Fruit fly (Drosophila melanogaster): Measurements from ENCODE around the gene for.

The for gene

dm6 chr2L:3655698-3656105 lies 1.1 kb downstream of the for start (continued):
- peak; percentile 98 for TF ChIP-seq E2f1 (GFP tag; IDR thresholded peaks at IDR 0.05)
- TF ChIP-seq TFAM (GFP tag; optimal IDR thresholded peaks at IDR 0.05), result peak; percentile 91
- peak; percentile 99 for TF ChIP-seq PHDP (tag; optimal IDR thresholded peaks at IDR 0.05)
- peak; percentile 97 to 98 for TF ChIP-seq Pdp1 (GFP tag; optimal IDR thresholded peaks at IDR 0.05)
- no peak for TF ChIP-seq CG6791 (GFP tag; IDR thresholded peaks at IDR 0.05; ENCODE audit: partially characterized antibody)
- peak; percentile 98 for TF ChIP-seq salm (tag; optimal IDR thresholded peaks at IDR 0.05)
- peak; percentile 98 for TF ChIP-seq CG10147 (GFP tag; optimal IDR thresholded peaks at IDR 0.05)
- peak; percentile 94 for TF ChIP-seq CG9876 (GFP tag; optimal IDR thresholded peaks at IDR 0.05)
- TF ChIP-seq CG17385 (GFP tag; optimal IDR thresholded peaks at IDR 0.05), result peak; percentile 97
- peak; percentile 97 for TF ChIP-seq eyg (GFP tag; optimal IDR thresholded peaks at IDR 0.05)
- TF ChIP-seq CG2199 (GFP tag; IDR thresholded peaks at IDR 0.05), result peak; percentile 91
- peak; percentile 94 for TF ChIP-seq CG4730 (GFP tag; IDR thresholded peaks at IDR 0.05)
- peak; percentile 98 for TF ChIP-seq caup (GFP tag; optimal IDR thresholded peaks at IDR 0.05; ENCODE audit: severe bottlenecking)
- TF ChIP-seq CG4282 (GFP tag; optimal IDR thresholded peaks at IDR 0.05), result peak; percentile 95
- peak; percentile 30 for TF ChIP-seq yki (optimal IDR thresholded peaks at IDR 0.05)
- peak; percentile 98 for TF ChIP-seq crc (GFP tag; optimal IDR thresholded peaks at IDR 0.05)
- peak; percentile 97 for TF ChIP-seq Dip3 (GFP tag; optimal IDR thresholded peaks at IDR 0.05)
- peak; percentile 94 for TF ChIP-seq CG1024 (GFP tag; IDR thresholded peaks at IDR 0.05)
- no peak for TF ChIP-seq Sin3A (optimal IDR thresholded peaks at IDR 0.05)
- peak; percentile 94 for TF ChIP-seq CG17186 (GFP tag; optimal IDR thresholded peaks at IDR 0.05)
- TF ChIP-seq Max (GFP tag; optimal IDR thresholded peaks at IDR 0.05), result peak; percentile 96
- TF ChIP-seq tup (GFP tag; optimal IDR thresholded peaks at IDR 0.05), result peak; percentile 91
- peak; percentile 96 for TF ChIP-seq CG12104 (GFP tag; optimal IDR thresholded peaks at IDR 0.05)
- peak; percentile 100 for TF ChIP-seq grau (tag; optimal IDR thresholded peaks at IDR 0.05)
- peak; percentile 99 for TF ChIP-seq ci (GFP tag; IDR thresholded peaks at IDR 0.05)
- no peak for TF ChIP-seq CG14860 (GFP tag; IDR thresholded peaks at IDR 0.05; ENCODE audit: partially characterized antibody)
- TF ChIP-seq pan (optimal IDR thresholded peaks at IDR 0.05), result no peak
- TF ChIP-seq pan (GFP tag; optimal IDR thresholded peaks at IDR 0.05 in 1 of 2, IDR thresholded peaks at IDR 0.05 in 1 of 2), result peak in 1 of 2 experiments; percentile 98
- peak; percentile 95 for TF ChIP-seq dimm (GFP tag; IDR thresholded peaks at IDR 0.05)
- peak; percentile 35 for TF ChIP-seq CG13287 (GFP tag; IDR thresholded peaks at IDR 0.05; ENCODE audit: partially characterized antibody)
- TF ChIP-seq bigmax (GFP tag; optimal IDR thresholded peaks at IDR 0.05), result peak; percentile 77
- TF ChIP-seq Rfx (GFP tag; IDR thresholded peaks at IDR 0.05), result peak; percentile 98
- TF ChIP-seq CG6654 (GFP tag; optimal IDR thresholded peaks at IDR 0.05), result peak; percentile 91
- peak; percentile 93 for TF ChIP-seq CG17612 (GFP tag; IDR thresholded peaks at IDR 0.05)
- TF ChIP-seq B-H2 (GFP tag; optimal IDR thresholded peaks at IDR 0.05), result peak; percentile 99
- peak; percentile 99 for TF ChIP-seq org-1 (GFP tag; optimal IDR thresholded peaks at IDR 0.05)
- peak; percentile 34 for TF ChIP-seq pzg (GFP tag; optimal IDR thresholded peaks at IDR 0.05)
- no peak for TF ChIP-seq vnd (GFP tag; IDR thresholded peaks at IDR 0.05; ENCODE audit: partially characterized antibody)
- peak; percentile 97 for TF ChIP-seq Atf-2 (GFP tag; optimal IDR thresholded peaks at IDR 0.05)
- peak; percentile 93 for TF ChIP-seq CG9437 (GFP tag; optimal IDR thresholded peaks at IDR 0.05)
- TF ChIP-seq Fer3 (tag; optimal IDR thresholded peaks at IDR 0.05), result peak; percentile 98
- TF ChIP-seq CG1603 (tag; optimal IDR thresholded peaks at IDR 0.05), result peak; percentile 98
- peak; percentile 98 for TF ChIP-seq CG13296 (GFP tag; optimal IDR thresholded peaks at IDR 0.05)
- peak; percentile 98 for TF ChIP-seq tx (GFP tag; optimal IDR thresholded peaks at IDR 0.05)
- TF ChIP-seq cas (GFP tag; IDR thresholded peaks at IDR 0.05), result peak; percentile 94
- peak; percentile 95 for TF ChIP-seq CG31224 (GFP tag; IDR thresholded peaks at IDR 0.05)
- TF ChIP-seq CG11093 (GFP tag; IDR thresholded peaks at IDR 0.05), result peak; percentile 96
- peak; percentile 98 for TF ChIP-seq fd96Cb (tag; optimal IDR thresholded peaks at IDR 0.05)
- TF ChIP-seq jumu (GFP tag; optimal IDR thresholded peaks at IDR 0.05), result peak; percentile 98
- TF ChIP-seq gsb (GFP tag; IDR thresholded peaks at IDR 0.05), result peak; percentile 96
- peak; percentile 80 for TF ChIP-seq Kr (GFP tag; optimal IDR thresholded peaks at IDR 0.05)
- TF ChIP-seq CG15601 (tag; optimal IDR thresholded peaks at IDR 0.05), result peak; percentile 98
